Worm (Caenorhabditis elegans): ENCODE data around the gene B0334.10.
A peak's percentile ranks its signal among the peaks of the same experiment; 100 is the strongest.

Gene B0334.10

ce11 chrII:11545299-11545951 is 27.1 kb downstream of the B0334.10 start, which contains the start of gene dnj-13 (continued):
- TF ChIP-seq daf-16 (GFP tag; optimal IDR thresholded peaks at IDR 0.05) (peak; percentile 54 to 97), daf-16 (tag; optimal IDR thresholded peaks at IDR 0.05) (peak; percentile 79), ztf-7 (tag; optimal IDR thresholded peaks at IDR 0.05) (peak; percentile 39), daf-8 (GFP tag; IDR thresholded peaks at IDR 0.05) (no peak), R02D3.7 (tag; optimal IDR thresholded peaks at IDR 0.05) (no peak), T20F7.1 (GFP tag; optimal IDR thresholded peaks at IDR 0.05) (peak; percentile 89), lin-1 (GFP tag; IDR thresholded peaks at IDR 0.05) (peak; percentile 98)

ce11 chrII:11545952-11546325 is 27.7 kb downstream of the B0334.10 start:
- TF ChIP-seq set-16 (GFP tag; IDR thresholded peaks at IDR 0.05) (peak; percentile 41), nhr-10 (tag; optimal IDR thresholded peaks at IDR 0.05) (no peak), nhr-237 (tag; optimal IDR thresholded peaks at IDR 0.05) (no peak), php-3 (GFP tag; IDR thresholded peaks at IDR 0.05) (no peak), Y5F2A.4 (GFP tag; optimal IDR thresholded peaks at IDR 0.05) (no peak), aha-1 (tag) (peak; percentile 93), ztf-11 (tag; optimal IDR thresholded peaks at IDR 0.05) (no peak), lim-7 (GFP tag; IDR thresholded peaks at IDR 0.05) (0 out of 2 replicates have a peak, but pooled peaks have one; percentile 21), mep-1 (tag; optimal IDR thresholded peaks at IDR 0.05) (no peak), dmd-6 (GFP tag; IDR thresholded peaks at IDR 0.05) (peak; percentile 15; the same call in 1 of the 2 replicates), hmg-1.1 (GFP tag; IDR thresholded peaks at IDR 0.05) (no peak)

DNA sequence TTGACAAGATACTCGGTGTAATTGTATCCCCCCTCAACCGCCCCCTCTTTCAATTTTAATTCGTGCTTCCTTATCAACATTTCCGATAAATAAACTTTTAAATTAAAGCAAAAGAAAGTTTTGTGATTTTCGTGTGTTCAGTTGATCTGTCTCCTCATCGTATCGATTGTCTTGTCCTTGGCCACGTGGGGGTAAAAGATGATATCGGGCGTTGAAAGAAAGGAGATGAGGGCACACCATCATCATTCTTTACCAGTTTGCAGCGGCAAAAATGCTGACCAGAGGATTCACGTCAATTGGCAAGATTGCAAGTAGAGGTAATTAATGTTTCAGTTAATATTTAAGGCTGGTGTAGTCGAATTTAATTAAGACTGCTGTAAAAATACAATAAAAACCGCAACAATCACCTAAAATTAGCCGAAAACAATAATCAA is 29.0 kb downstream of the B0334.10 start, which contains the start of gene F54D5.7:
TSS of gene F54D5.7 (plus strand) at position 264 of the 434 bp plus-strand sequence.
- TF ChIP-seq mdt-29 (GFP tag; IDR thresholded peaks at IDR 0.05) (peak; percentile 65; the same call in 1 of the 2 replicates), unc-130 (GFP tag; optimal IDR thresholded peaks at IDR 0.05) (no peak), T20F7.1 (GFP tag; optimal IDR thresholded peaks at IDR 0.05) (peak; percentile 75), F44E2.7 (GFP tag; IDR thresholded peaks at IDR 0.05) (no peak), hlh-11 (tag; optimal IDR thresholded peaks at IDR 0.05) (peak; percentile 76), lin-39 (tag; optimal IDR thresholded peaks at IDR 0.05) (no peak), F49E8.2 (tag; optimal IDR thresholded peaks at IDR 0.05; ENCODE audit: borderline replicate concordance) (peak; percentile 56), lsy-2 (tag; optimal IDR thresholded peaks at IDR 0.05) (peak; percentile 3 to 76), arid-1 (GFP tag; conservative IDR thresholded peaks at IDR 0.05) (peak; percentile 65), dve-1 (tag; optimal IDR thresholded peaks at IDR 0.05; ENCODE audit: insufficient read depth) (peak; percentile 77), daf-8 (GFP tag; IDR thresholded peaks at IDR 0.05) (no peak), ces-1 (GFP tag; optimal IDR thresholded peaks at IDR 0.05) (no peak), lin-13 (GFP tag; optimal IDR thresholded peaks at IDR 0.05) (peak; percentile 81), hlh-30 (tag; optimal IDR thresholded peaks at IDR 0.05; ENCODE audit: insufficient read depth) (peak; percentile 80), pha-4 (GFP tag; IDR thresholded peaks at IDR 0.05) (peak; percentile 66; the same call in 1 of the 2 replicates), pha-4 (tag; optimal IDR thresholded peaks at IDR 0.05) (no peak), ctbp-1 (GFP tag; IDR thresholded peaks at IDR 0.05) (peak; percentile 70), dmd-6 (GFP tag; IDR thresholded peaks at IDR 0.05) (peak; percentile 55), ceh-82 (tag; optimal IDR thresholded peaks at IDR 0.05) (no peak), vab-7 (GFP tag; IDR thresholded peaks at IDR 0.05) (no peak), F10B5.3 (tag; optimal IDR thresholded peaks at IDR 0.05) (no peak), dpl-1 (GFP tag; optimal IDR thresholded peaks at IDR 0.05) (peak; percentile 49), rbr-2 (tag; optimal IDR thresholded peaks at IDR 0.05) (peak; percentile 28), duxl-1 (tag; optimal IDR thresholded peaks at IDR 0.05; ENCODE audit: poor library complexity) (no peak), ceh-20 (GFP tag; IDR thresholded peaks at IDR 0.05) (no peak), nhr-41 (GFP tag; IDR thresholded peaks at IDR 0.05) (0 out of 2 replicates have a peak, but pooled peaks have one; percentile 33), nhr-25 (tag; optimal IDR thresholded peaks at IDR 0.05; ENCODE audit: borderline replicate concordance, insufficient read depth) (peak; percentile 43), daf-19 (GFP tag; conservative IDR thresholded peaks at IDR 0.05) (no peak), aha-1 (tag) (peak; percentile 97), aly-2 (tag; optimal IDR thresholded peaks at IDR 0.05) (peak; percentile 85), T26A8.4 (GFP tag; IDR thresholded peaks at IDR 0.05) (peak; percentile 82), madf-5 (GFP tag; IDR thresholded peaks at IDR 0.05) (0 out of 4 replicates have a peak, but pooled peaks of 1 of the 2 experiments have one; percentile 7), skn-1 (tag; optimal IDR thresholded peaks at IDR 0.05) (no peak)

All from whole organism, L4 larva.